Worm (Caenorhabditis elegans): ENCODE data around the gene Y43E12A.3.
"Not testable (repeated sequence)": the region's sequence is repeated elsewhere in the genome, so short reads cannot be mapped to it uniquely, and the experiment has no call there.

The Y43E12A.3 gene

DNA sequence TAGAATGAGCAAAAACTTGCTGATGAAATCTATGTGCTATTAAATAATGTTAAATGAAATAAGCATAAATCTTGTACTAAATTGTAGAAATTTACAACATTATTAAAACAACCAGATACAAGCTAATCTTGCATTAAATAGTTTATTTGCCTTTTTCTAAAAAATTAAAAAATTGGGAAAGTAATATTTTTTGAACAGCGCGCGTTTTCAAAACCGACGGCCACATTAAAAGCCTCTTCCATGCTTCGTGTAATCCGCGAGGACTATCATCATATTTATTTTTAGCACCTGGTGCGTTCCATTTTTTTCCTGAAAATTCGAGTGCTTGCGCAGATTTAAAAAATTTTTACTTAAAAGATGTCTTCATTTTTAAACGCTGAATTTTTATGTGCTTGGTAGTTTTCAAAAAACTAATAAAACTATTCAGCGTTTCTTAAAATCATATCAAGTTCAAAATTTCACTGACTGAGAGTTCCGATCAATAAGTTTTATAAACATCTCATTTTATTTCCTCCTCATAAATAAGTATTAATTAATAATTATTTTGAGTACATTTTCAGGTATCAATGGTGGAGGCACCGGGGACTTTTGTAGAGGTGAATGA is at the start of gene Y43E12A.3:
TSS of gene Y43E12A.3 (plus strand) at position 554 of the 604 bp plus-strand sequence.
- not testable (repeated sequence) for TF ChIP-seq unc-62 (GFP tag; optimal IDR thresholded peaks at IDR 0.05)

- no peak for TF ChIP-seq unc-62 (GFP tag; optimal IDR thresholded peaks at IDR 0.05)
Observed at ce11 chrIV:10948797-10949196, 38.9 kb upstream of the Y43E12A.3 start, which contains the start of gene Y69E1A.1. Gene Y69E1A.1 (minus strand): TSS chrIV:10948897.

DNA sequence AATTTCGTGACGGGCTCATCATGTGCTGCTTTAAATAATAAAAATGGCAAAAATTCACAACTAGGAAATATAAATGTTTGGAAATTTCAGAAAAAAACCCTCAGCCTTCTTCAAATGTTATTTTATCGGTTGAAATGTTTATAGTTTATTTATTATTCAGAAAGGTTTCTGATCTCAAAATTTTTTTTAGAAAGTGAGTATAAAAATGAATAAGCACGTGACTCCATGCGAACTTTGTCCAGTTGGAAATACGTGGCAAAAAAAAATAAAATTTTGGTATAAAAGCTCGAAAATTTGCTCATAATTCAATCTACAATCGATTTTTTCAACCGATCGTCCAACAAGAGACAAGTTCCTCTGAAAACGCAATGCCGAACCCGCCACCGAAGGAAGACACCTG is 38.2 kb upstream of the Y43E12A.3 start, which contains the start of gene nsph-3.1:
TSS of gene nsph-3.1 (plus strand) at position 301 of the 400 bp plus-strand sequence.
- no peak for TF ChIP-seq unc-62 (GFP tag; optimal IDR thresholded peaks at IDR 0.05)

ce11 chrIV:10950363-10951214 is 37.1 kb upstream of the Y43E12A.3 start:
- TF ChIP-seq unc-62 (GFP tag; optimal IDR thresholded peaks at IDR 0.05): no peak

ce11 chrIV:10951997-10952396 is 35.7 kb upstream of the Y43E12A.3 start, which contains the start of gene Y69E1A.3:
Gene Y69E1A.3 (plus strand): TSS chrIV:10952297.
- TF ChIP-seq unc-62 (GFP tag; optimal IDR thresholded peaks at IDR 0.05): no peak

DNA sequence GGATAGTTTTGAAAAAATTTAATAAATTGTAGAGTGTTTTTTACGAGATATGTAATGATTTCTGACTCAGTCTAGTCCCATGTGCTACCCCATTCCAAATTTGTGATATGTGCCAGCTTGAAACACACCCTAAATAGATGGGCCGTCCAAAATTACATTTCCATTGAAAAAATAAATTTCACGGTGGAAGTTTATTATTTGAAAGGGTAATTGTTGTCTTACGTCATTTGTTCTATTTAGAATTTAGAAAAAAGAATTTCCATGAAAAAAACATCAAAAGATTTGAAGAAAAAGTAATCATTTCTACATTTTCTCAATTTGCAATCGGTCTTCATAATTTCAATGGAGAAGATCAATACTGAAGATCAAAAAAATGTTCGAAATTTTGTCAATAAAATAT is 32.7 kb upstream of the Y43E12A.3 start, which contains the start of gene Y69E1A.4:
TSS of gene Y69E1A.4 (plus strand) at position 301 of the 400 bp plus-strand sequence.
- not testable (repeated sequence) for TF ChIP-seq unc-62 (GFP tag; optimal IDR thresholded peaks at IDR 0.05)

- TF ChIP-seq unc-62 (GFP tag; optimal IDR thresholded peaks at IDR 0.05): no peak
Observed at ce11 chrIV:10957583-10958229, 30.0 kb upstream of the Y43E12A.3 start, which contains the start of gene Y69E1A.5. Gene Y69E1A.5 (minus strand): TSS chrIV:10957655.

- TF ChIP-seq unc-62 (GFP tag; optimal IDR thresholded peaks at IDR 0.05): no peak
Observed at ce11 chrIV:10958230-10958588, 29.5 kb upstream of the Y43E12A.3 start, which contains the start of gene sri-19. Gene sri-19 (plus strand): TSS chrIV:10958372.

- TF ChIP-seq unc-62 (GFP tag; optimal IDR thresholded peaks at IDR 0.05): no peak
Observed at ce11 chrIV:10964688-10965087, 23.0 kb upstream of the Y43E12A.3 start.

- no peak for TF ChIP-seq unc-62 (GFP tag; optimal IDR thresholded peaks at IDR 0.05)
Observed at ce11 chrIV:10966359-10966758, 21.3 kb upstream of the Y43E12A.3 start, which contains the start of the genes aqp-3 and Y69E1A.8. Gene aqp-3 (minus strand): TSS chrIV:10966459. Gene Y69E1A.8 (plus strand): TSS chrIV:10966604.

ce11 chrIV:10970333-10970732 is 17.4 kb upstream of the Y43E12A.3 start:
- no peak for TF ChIP-seq unc-62 (GFP tag; optimal IDR thresholded peaks at IDR 0.05)

- TF ChIP-seq unc-62 (GFP tag; optimal IDR thresholded peaks at IDR 0.05): no peak
Observed at ce11 chrIV:10970767-10971166, 16.9 kb upstream of the Y43E12A.3 start.

- TF ChIP-seq unc-62 (GFP tag; optimal IDR thresholded peaks at IDR 0.05): no peak
Observed at ce11 chrIV:10971636-10972199, 16.0 kb upstream of the Y43E12A.3 start.

DNA sequence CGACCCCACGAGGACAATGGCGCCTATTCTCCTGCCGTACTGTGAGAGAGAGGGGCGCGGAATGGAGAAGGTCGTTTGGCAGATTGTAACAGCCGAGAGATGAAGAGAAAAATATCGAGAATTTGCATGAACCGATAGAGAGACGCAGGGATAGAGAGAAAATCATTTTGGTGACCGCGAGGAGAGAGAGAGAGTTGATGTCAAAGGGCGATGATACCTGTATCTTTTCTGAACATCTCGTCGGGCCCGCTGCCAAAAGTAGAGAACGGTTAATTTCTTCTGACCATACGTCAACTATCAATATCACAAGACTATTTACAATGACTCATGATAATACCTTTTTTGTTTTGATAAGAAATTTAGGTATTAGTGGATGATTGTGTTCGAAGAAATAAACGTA is 11.7 kb upstream of the Y43E12A.3 start:
- TF ChIP-seq unc-62 (GFP tag; optimal IDR thresholded peaks at IDR 0.05): no peak

DNA sequence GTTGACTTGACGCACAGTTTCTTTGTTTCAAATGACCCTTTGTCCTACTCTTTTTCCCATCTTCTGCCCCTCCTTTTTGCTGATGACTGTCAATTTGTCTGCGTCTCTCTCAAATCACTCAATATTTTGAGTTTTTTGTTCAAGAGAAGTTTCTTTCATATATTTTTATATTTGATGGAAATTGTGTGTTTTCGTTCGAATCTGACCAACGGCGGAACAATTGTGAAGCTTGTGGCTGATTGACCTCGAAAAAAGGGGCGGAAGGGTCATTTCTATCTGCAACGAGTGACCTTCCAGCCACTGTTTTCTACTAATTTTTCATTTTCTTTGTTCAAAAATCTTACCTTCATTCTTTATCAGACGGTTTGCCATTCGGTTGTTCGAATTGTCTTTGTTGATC is 9.1 kb upstream of the Y43E12A.3 start:
- TF ChIP-seq unc-62 (GFP tag; optimal IDR thresholded peaks at IDR 0.05): no peak

- no peak for TF ChIP-seq unc-62 (GFP tag; optimal IDR thresholded peaks at IDR 0.05)
Observed at ce11 chrIV:10979689-10980088, 8.0 kb upstream of the Y43E12A.3 start.

Data from whole organism, dauer.